Worm (Caenorhabditis elegans) whole organism, young adult: ENCODE results near the gene C03G6.21.

Experiments used
- pha-4 ChIP-seq: fragments of 150-350 bp; sonication (generic microtip); optimal IDR thresholded peaks from 2 replicates; lab custom pipeline; 2014; ENCODE audit warnings: missing biosample characterization, missing genetic modification reagents, missing genetic modification characterization
- ztf-3 ChIP-seq: fragments of 200-800 bp; sonication (Bioruptor generic); optimal IDR thresholded peaks from 2 replicates; lab custom pipeline; 2018; ENCODE audit warnings: mild to moderate bottlenecking, missing genetic modification characterization, missing compliant biosample characterization

ce11 chrV:7400095-7400494 lies 43.5 kb upstream of the C03G6.21 start, which contains the start of gene cnc-9:
- no peak for TF ChIP-seq pha-4 (tag; lab: Kevin White, UChicago)
- TF ChIP-seq ztf-3 (GFP tag; lab: Kevin White, UChicago): no peak
